Fruit fly (Drosophila melanogaster) whole organism, embryonic: Measurements from ENCODE around the gene Piezo.

Experiments
- Abd-B ChIP-seq: fragments of 200-800 bp; sonication (Bioruptor generic); optimal IDR thresholded peaks from 2 replicates; lab custom pipeline; 2018; ENCODE audit warnings: missing biosample characterization, mild to moderate bottlenecking, missing genetic modification characterization, moderate library complexity
- Atf3 ChIP-seq: fragments of 200-800 bp; sonication (Bioruptor generic); optimal IDR thresholded peaks from 3 replicates; lab custom pipeline; 2016; ENCODE audit warnings: missing biosample characterization, missing genetic modification characterization
- CG10267 ChIP-seq: fragments of 200-800 bp; sonication (Bioruptor generic); optimal IDR thresholded peaks from 2 replicates; lab custom pipeline; 2018; ENCODE audit warnings: missing biosample characterization, mild to moderate bottlenecking, missing genetic modification characterization, moderate library complexity
- CG11093 ChIP-seq: fragments of 200-800 bp; sonication (Bioruptor generic); IDR thresholded peaks from 3 replicates; pipeline ENCODE4 v1.3.6; 2022; ENCODE audit warnings: missing biosample characterization, missing genetic modification characterization
- CG11504 ChIP-seq: fragments of 200-800 bp; sonication (Bioruptor generic); optimal IDR thresholded peaks from 3 replicates; lab custom pipeline; 2019; ENCODE audit warnings: missing biosample characterization, mild to moderate bottlenecking, missing genetic modification characterization, moderate library complexity
- CG11696 ChIP-seq: fragments of 200-800 bp; sonication (Bioruptor generic); IDR thresholded peaks from 2 replicates; pipeline ENCODE4 v1.3.6; 2022; ENCODE audit warnings: missing biosample characterization, missing genetic modification characterization
- CG12236 ChIP-seq: fragments of 200-800 bp; sonication (Bioruptor generic); optimal IDR thresholded peaks from 2 replicates; lab custom pipeline; 2016; ENCODE audit warnings: missing biosample characterization, missing genetic modification characterization
- CG12659 ChIP-seq: fragments of 200-800 bp; sonication (Bioruptor generic); optimal IDR thresholded peaks from 3 replicates; lab custom pipeline; 2017; ENCODE audit warnings: mild to moderate bottlenecking, missing biosample characterization, missing genetic modification reagents, missing genetic modification characterization
- CG13296 ChIP-seq: fragments of 200-800 bp; sonication (Bioruptor generic); optimal IDR thresholded peaks from 3 replicates; lab custom pipeline; 2018; ENCODE audit warnings: missing biosample characterization, mild to moderate bottlenecking, missing genetic modification characterization
- CG14441 ChIP-seq: fragments of 200-800 bp; sonication (Bioruptor generic); IDR thresholded peaks from 2 replicates; pipeline ENCODE4 v1.3.6; 2022; ENCODE audit warnings: missing biosample characterization, missing genetic modification characterization
- CG2875 ChIP-seq: fragments of 200-800 bp; sonication (Bioruptor generic); optimal IDR thresholded peaks from 2 replicates; lab custom pipeline; 2017; ENCODE audit warnings: missing biosample characterization, mild to moderate bottlenecking, missing genetic modification characterization, missing genetic modification reagents
- CG31388 ChIP-seq: fragments of 200-800 bp; sonication (Bioruptor generic); optimal IDR thresholded peaks from 2 replicates; lab custom pipeline; 2016; ENCODE audit warnings: missing biosample characterization, missing genetic modification characterization
- CG32767 ChIP-seq: fragments of 200-800 bp; sonication (Bioruptor generic); IDR thresholded peaks from 2 replicates; pipeline ENCODE4 v1.3.6; 2022; ENCODE audit warnings: missing biosample characterization, missing genetic modification characterization
- CG4820 ChIP-seq: fragments of 200-800 bp; sonication (Bioruptor generic); optimal IDR thresholded peaks from 3 replicates; lab custom pipeline; 2016; ENCODE audit warnings: missing biosample characterization, missing genetic modification characterization
- CG8359 ChIP-seq: fragments of 200-800 bp; sonication (Bioruptor generic); optimal IDR thresholded peaks from 2 replicates; lab custom pipeline; 2017; ENCODE audit warnings: missing biosample characterization, mild to moderate bottlenecking, missing genetic modification characterization, borderline replicate concordance
- CTCF ChIP-seq: fragments of 200-800 bp; sonication (Bioruptor generic); optimal IDR thresholded peaks from 2 replicates; lab custom pipeline; 2017; ENCODE audit warnings: missing biosample characterization, mild to moderate bottlenecking, missing genetic modification characterization, moderate library complexity
- Chrac-16 ChIP-seq: fragments of 200-800 bp; sonication (Bioruptor generic); optimal IDR thresholded peaks from 3 replicates; lab custom pipeline; 2016; ENCODE audit warnings: missing biosample characterization, missing genetic modification characterization
- Doc2 ChIP-seq: fragments of 200-800 bp; sonication (Bioruptor generic); IDR thresholded peaks from 2 replicates; pipeline ENCODE4 v1.3.6; 2022; ENCODE audit warnings: missing biosample characterization, missing genetic modification characterization
- Fer1 ChIP-seq: fragments of 200-800 bp; sonication (Bioruptor generic); optimal IDR thresholded peaks from 2 replicates; lab custom pipeline; 2017; ENCODE audit warnings: missing biosample characterization, mild to moderate bottlenecking, missing genetic modification characterization
- Fer2 ChIP-seq: fragments of 200-800 bp; sonication (Bioruptor generic); optimal IDR thresholded peaks from 2 replicates; lab custom pipeline; 2018; ENCODE audit warnings: missing biosample characterization, mild to moderate bottlenecking, missing genetic modification characterization, moderate library complexity
- Kr ChIP-seq: fragments of 200-800 bp; sonication (Bioruptor generic); optimal IDR thresholded peaks from 2 replicates; lab custom pipeline; 2017; ENCODE audit warnings: missing biosample characterization, mild to moderate bottlenecking, missing genetic modification characterization
- Mad ChIP-seq: fragments of 200-800 bp; sonication (Bioruptor generic); optimal IDR thresholded peaks from 2 replicates; lab custom pipeline; 2016; ENCODE audit warnings: missing biosample characterization, missing genetic modification characterization
- Med ChIP-seq: fragments of 200-800 bp; sonication (Bioruptor generic); peaks from one replicate; lab custom pipeline; 2016; ENCODE audit warnings: missing biosample characterization, missing genetic modification characterization, mild to moderate bottlenecking, inconsistent platforms, moderate library complexity
- Poxn ChIP-seq: fragments of 200-800 bp; sonication (Bioruptor generic); IDR thresholded peaks from 2 replicates; pipeline ENCODE4 v1.3.6; 2022; ENCODE audit warnings: missing biosample characterization, missing genetic modification characterization
- Stat92E ChIP-seq, 3 experiments: fragments of >200 bp in 2 of 3; fragments of 200-800 bp in 1 of 3; sonication (Bioruptor generic) in 1 of 3; optimal IDR thresholded peaks; 2 replicates each; lab custom pipeline; 2017 to 2019; ENCODE audit warnings: missing biosample characterization in 3 of 3, missing genetic modification characterization in 3 of 3, mild to moderate bottlenecking in 1 of 3, moderate library complexity in 1 of 3
- bigmax ChIP-seq: fragments of 200-800 bp; sonication (Bioruptor generic); optimal IDR thresholded peaks from 2 replicates; lab custom pipeline; 2018; ENCODE audit warnings: missing biosample characterization, mild to moderate bottlenecking, missing genetic modification characterization
- chm ChIP-seq: fragments of 200-800 bp; sonication (Bioruptor generic); IDR thresholded peaks from 2 replicates; pipeline ENCODE4 v1.3.6; 2022; ENCODE audit warnings: missing biosample characterization, missing genetic modification characterization
- crp ChIP-seq, 2 experiments: fragments of 200-800 bp; sonication (Bioruptor generic); optimal IDR thresholded peaks; 2 replicates in 1 of 2; 3 replicates in 1 of 2; lab custom pipeline; 2017; ENCODE audit warnings: missing biosample characterization in 2 of 2, missing genetic modification characterization in 2 of 2, mild to moderate bottlenecking in 1 of 2, moderate library complexity in 1 of 2
- dmrt11E ChIP-seq: fragments of 200-800 bp; sonication (Bioruptor generic); optimal IDR thresholded peaks from 3 replicates; lab custom pipeline; 2018; ENCODE audit warnings: missing biosample characterization, mild to moderate bottlenecking, missing genetic modification characterization, moderate library complexity
- fd102C ChIP-seq: fragments of 200-800 bp; sonication (Bioruptor generic); optimal IDR thresholded peaks from 2 replicates; lab custom pipeline; 2018; ENCODE audit warnings: missing biosample characterization, mild to moderate bottlenecking, missing genetic modification characterization, moderate library complexity
- fru ChIP-seq: fragments of >200 bp; optimal IDR thresholded peaks from 2 replicates; lab custom pipeline; 2017
- gcm ChIP-seq: fragments of 200-800 bp; sonication (Bioruptor generic); optimal IDR thresholded peaks from 2 replicates; lab custom pipeline; 2019; ENCODE audit warnings: missing biosample characterization, mild to moderate bottlenecking, missing genetic modification characterization, moderate library complexity
- hb ChIP-seq: fragments of 200-800 bp; sonication (Bioruptor generic); IDR thresholded peaks from 3 replicates; pipeline ENCODE4 v1.3.6; 2022; ENCODE audit warnings: missing biosample characterization, missing genetic modification characterization; ENCODE audit not compliant: partially characterized antibody
- kah ChIP-seq: fragments of 200-800 bp; sonication (Bioruptor generic); optimal IDR thresholded peaks from 2 replicates; lab custom pipeline; 2018; ENCODE audit warnings: missing biosample characterization, mild to moderate bottlenecking, missing genetic modification characterization
- kay ChIP-seq: fragments of 200-800 bp; sonication (Bioruptor generic); optimal IDR thresholded peaks from 2 replicates; lab custom pipeline; 2016; ENCODE audit warnings: missing biosample characterization, missing genetic modification characterization
- maf-S ChIP-seq: fragments of 200-800 bp; sonication (Bioruptor generic); optimal IDR thresholded peaks from 2 replicates; lab custom pipeline; 2016; ENCODE audit warnings: missing biosample characterization, missing genetic modification characterization
- nerfin-1 ChIP-seq: fragments of 200-800 bp; sonication (Bioruptor generic); optimal IDR thresholded peaks from 3 replicates; lab custom pipeline; 2019; ENCODE audit warnings: missing biosample characterization, mild to moderate bottlenecking, missing genetic modification characterization, moderate library complexity
- oc ChIP-seq: fragments of 200-800 bp; sonication (Bioruptor generic); optimal IDR thresholded peaks from 2 replicates; lab custom pipeline; 2018; ENCODE audit warnings: missing biosample characterization, mild to moderate bottlenecking, missing genetic modification characterization, moderate library complexity
- org-1 ChIP-seq: fragments of 200-800 bp; sonication (Bioruptor generic); optimal IDR thresholded peaks from 2 replicates; lab custom pipeline; 2017; ENCODE audit warnings: missing biosample characterization, missing genetic modification characterization
- pnt ChIP-seq: fragments of 200-800 bp; sonication (Bioruptor generic); optimal IDR thresholded peaks from 3 replicates; lab custom pipeline; 2016; ENCODE audit warnings: missing biosample characterization, missing genetic modification characterization
- prd ChIP-seq, 3 experiments: fragments of >200 bp in 2 of 3; fragments of 200-800 bp in 1 of 3; sonication (Bioruptor generic) in 1 of 3; optimal IDR thresholded peaks in 2 of 3; IDR thresholded peaks in 1 of 3; 2 replicates in 2 of 3; 3 replicates in 1 of 3; pipeline versions ENCODE4 v1.3.6 to Lab custom; 2017 to 2022; ENCODE audit warnings: missing biosample characterization in 1 of 3, missing genetic modification characterization in 1 of 3
- pros ChIP-seq: fragments of 200-800 bp; sonication (Bioruptor generic); optimal IDR thresholded peaks from 3 replicates; lab custom pipeline; 2019; ENCODE audit warnings: missing biosample characterization, mild to moderate bottlenecking, missing genetic modification characterization, moderate library complexity
- repo ChIP-seq: fragments of 200-800 bp; sonication (Bioruptor generic); optimal IDR thresholded peaks from 2 replicates; lab custom pipeline; 2016; ENCODE audit warnings: missing biosample characterization, missing genetic modification characterization
- sc ChIP-seq, 3 experiments: fragments of >200 bp in 2 of 3; fragments of 200-800 bp in 1 of 3; sonication (Bioruptor generic) in 1 of 3; optimal IDR thresholded peaks; 2 replicates in 2 of 3; 3 replicates in 1 of 3; lab custom pipeline; 2017; ENCODE audit warnings: mild to moderate bottlenecking in 1 of 3, missing biosample characterization in 1 of 3, missing genetic modification characterization in 1 of 3, missing genetic modification reagents in 1 of 3
- shn ChIP-seq: fragments of 200-800 bp; sonication (Bioruptor generic); optimal IDR thresholded peaks from 3 replicates; lab custom pipeline; 2016; ENCODE audit warnings: missing biosample characterization, missing genetic modification characterization
- slou ChIP-seq: fragments of 200-800 bp; sonication (Bioruptor generic); optimal IDR thresholded peaks from 3 replicates; lab custom pipeline; 2016; ENCODE audit warnings: missing biosample characterization, missing genetic modification characterization
- tgo ChIP-seq: fragments of 200-800 bp; sonication (Bioruptor generic); IDR thresholded peaks from 3 replicates; pipeline ENCODE4 v1.3.6; 2022; ENCODE audit warnings: missing biosample characterization, missing genetic modification characterization
- zfh2 ChIP-seq: fragments of 200-800 bp; sonication (Bioruptor generic); optimal IDR thresholded peaks from 2 replicates; lab custom pipeline; 2016; ENCODE audit warnings: missing biosample characterization, missing genetic modification characterization

Piezo gene

DNA sequence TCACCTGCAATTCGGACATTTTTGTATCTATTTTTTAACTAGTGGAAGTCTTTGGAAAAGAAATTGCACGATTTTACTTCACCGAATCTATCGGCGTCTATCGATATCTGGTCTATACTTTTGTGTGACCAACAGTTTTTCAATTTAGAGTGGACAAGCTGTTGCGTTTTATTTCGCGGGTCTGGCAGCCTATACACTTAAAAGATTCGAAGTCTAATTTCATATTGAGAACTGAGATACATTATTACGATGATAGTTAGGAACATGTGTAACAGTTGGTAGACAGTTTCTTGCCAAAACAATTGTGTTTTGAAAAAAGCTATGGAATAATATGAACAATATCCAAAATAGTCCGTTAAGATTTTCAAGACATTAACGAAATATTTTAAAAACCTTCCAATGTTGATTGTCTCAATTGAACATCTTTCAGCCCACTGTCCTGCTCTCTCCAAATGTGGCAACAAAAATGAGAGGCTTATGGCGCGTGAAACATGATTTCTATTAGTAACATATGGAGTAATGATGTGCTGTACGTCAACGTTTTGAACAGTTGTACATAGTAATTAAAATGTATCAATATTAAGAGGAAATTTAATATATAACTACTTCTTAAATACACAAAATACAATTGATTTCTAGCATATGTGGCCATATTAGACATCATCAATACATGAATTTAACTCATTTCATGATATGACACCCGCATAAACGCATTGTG is 407 bp upstream of the Piezo start, which contains the start of gene Acbp1 (continued):
- peak; percentile 99 for TF ChIP-seq Med
- TF ChIP-seq pnt = peak; percentile 95
- peak; percentile 91 for TF ChIP-seq chm (GFP tag; lab: Robert Waterston, UW)
- TF ChIP-seq Kr = peak; percentile 92
- peak; percentile 93 for TF ChIP-seq kah (GFP tag; lab: Kevin White, UChicago)
- TF ChIP-seq Atf3 (GFP tag; lab: Kevin White, UChicago) = peak; percentile 94
- peak; percentile 98 for TF ChIP-seq CG10267 (tag; lab: Kevin White, UChicago)
- TF ChIP-seq CG13296 = peak; percentile 99
- peak; percentile 62; the same call in 1 of the 3 replicates for TF ChIP-seq hb
- peak; percentile 77 for TF ChIP-seq CG11696 (GFP tag; lab: Robert Waterston, UW)
- TF ChIP-seq zfh2 (GFP tag; lab: Kevin White, UChicago) = peak; percentile 97
- TF ChIP-seq sc (optimal IDR thresholded peaks at IDR 0.05; lab: Kevin White, UChicago) = no peak
- peak; percentile 91 for TF ChIP-seq sc (GFP tag; optimal IDR thresholded peaks at IDR 0.05; lab: Kevin White, UChicago)
- peak; percentile 95 for TF ChIP-seq maf-S (GFP tag; lab: Kevin White, UChicago)
- TF ChIP-seq shn (GFP tag; lab: Kevin White, UChicago) = peak; percentile 96
- TF ChIP-seq Poxn (GFP tag; lab: Robert Waterston, UW) = peak; percentile 81
- peak; percentile 90 for TF ChIP-seq tgo
- TF ChIP-seq fd102C (GFP tag; lab: Kevin White, UChicago) = peak; percentile 94
- TF ChIP-seq CG11504 (tag; lab: Kevin White, UChicago) = peak; percentile 96
- TF ChIP-seq CG2875 (GFP tag; lab: Kevin White, UChicago) = peak; percentile 94
- TF ChIP-seq CTCF (GFP tag; lab: Kevin White, UChicago) = peak; percentile 65
- peak; percentile 97 for TF ChIP-seq CG12659 (GFP tag; lab: Kevin White, UChicago)
- TF ChIP-seq nerfin-1 (tag; lab: Kevin White, UChicago) = peak; percentile 97
- TF ChIP-seq CG32767 (GFP tag; lab: Robert Waterston, UW) = peak; percentile 93
- TF ChIP-seq fru = no peak
- TF ChIP-seq kay (GFP tag; lab: Kevin White, UChicago) = peak; percentile 83
- peak; percentile 84 for TF ChIP-seq CG11093 (GFP tag; lab: Robert Waterston, UW)
- TF ChIP-seq Mad (GFP tag; lab: Kevin White, UChicago) = peak; percentile 91
- no peak for TF ChIP-seq prd (optimal IDR thresholded peaks at IDR 0.05; lab: Kevin White, UChicago)
- TF ChIP-seq prd (GFP tag; IDR thresholded peaks at IDR 0.05; lab: Robert Waterston, UW) = peak; percentile 92
- peak in 1 of 2 experiments; percentile 68 for TF ChIP-seq crp (GFP tag; optimal IDR thresholded peaks at IDR 0.05; lab: Kevin White, UChicago)
- peak; percentile 98 for TF ChIP-seq dmrt11E (tag; lab: Kevin White, UChicago)
- TF ChIP-seq org-1 (GFP tag; lab: Kevin White, UChicago) = peak; percentile 97
- TF ChIP-seq repo = peak; percentile 92
- peak; percentile 89 for TF ChIP-seq CG14441
- peak; percentile 74 for TF ChIP-seq bigmax (GFP tag; lab: Kevin White, UChicago)
- peak; percentile 95 for TF ChIP-seq oc (tag; lab: Kevin White, UChicago)
- peak; percentile 91 for TF ChIP-seq Abd-B (GFP tag; lab: Kevin White, UChicago)
- TF ChIP-seq CG8359 = peak; percentile 89
- peak; percentile 73 for TF ChIP-seq CG31388 (GFP tag; lab: Kevin White, UChicago)
- TF ChIP-seq slou = peak; percentile 74
- peak; percentile 99 for TF ChIP-seq Fer1 (GFP tag; lab: Kevin White, UChicago)
- TF ChIP-seq Fer2 (tag; lab: Kevin White, UChicago) = peak; percentile 93
- TF ChIP-seq CG12236 (GFP tag; lab: Kevin White, UChicago) = peak; percentile 89
- no peak for TF ChIP-seq Doc2 (GFP tag; lab: Robert Waterston, UW)
- TF ChIP-seq gcm (GFP tag; lab: Kevin White, UChicago) = peak; percentile 99
- peak; percentile 100 for TF ChIP-seq CG4820
- peak; percentile 88 for TF ChIP-seq Chrac-16 (GFP tag; lab: Kevin White, UChicago)
- peak; percentile 93 for TF ChIP-seq pros (GFP tag; lab: Kevin White, UChicago)
- TF ChIP-seq Stat92E (GFP tag; optimal IDR thresholded peaks at IDR 0.05; lab: Kevin White, UChicago) = peak in 1 of 3 experiments; percentile 97
